Fruit fly (Drosophila melanogaster): ENCODE data around the gene CG9281.

The CG9281 gene

DNA sequence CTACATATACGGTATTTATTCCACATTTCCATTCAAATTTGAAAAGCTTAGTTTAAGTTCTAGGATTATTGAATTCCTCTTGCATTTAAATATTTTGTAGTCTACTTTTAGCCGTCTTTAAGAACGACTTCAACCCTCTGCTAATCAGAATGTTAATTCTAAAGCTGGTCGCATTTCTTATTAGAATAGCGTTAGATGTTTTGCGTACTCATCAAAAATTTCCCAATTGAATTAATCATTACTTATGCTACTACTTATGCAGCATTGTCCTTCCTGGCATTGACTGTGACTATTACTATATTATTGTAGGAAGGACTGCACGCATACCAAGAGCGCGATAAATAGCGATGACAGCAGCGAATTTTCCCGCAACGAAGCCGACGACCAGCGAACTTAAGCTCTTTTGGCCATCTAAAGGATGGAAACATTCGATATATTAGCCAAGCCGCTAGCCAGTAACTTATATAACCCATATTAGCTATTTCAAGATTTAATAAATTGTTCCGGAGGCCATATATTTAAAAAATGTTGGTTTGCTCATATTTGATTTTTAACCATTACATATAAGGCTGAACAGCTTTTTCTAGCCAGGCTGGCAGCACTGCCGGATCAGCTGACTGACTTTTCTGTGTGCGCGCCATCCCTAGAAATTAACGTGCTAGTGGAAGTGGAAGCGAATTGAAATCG lies 13.3 kb downstream of the CG9281 start, which contains the start of gene CG8128 (continued):
- TF ChIP-seq Med (GFP tag) (peak; percentile 87), CG11695 (GFP tag; IDR thresholded peaks at IDR 0.05) (no peak), shn (GFP tag; optimal IDR thresholded peaks at IDR 0.05) (no peak), z (GFP tag; IDR thresholded peaks at IDR 0.05) (no peak), exex (tag; optimal IDR thresholded peaks at IDR 0.05) (no peak), CG11398 (GFP tag; optimal IDR thresholded peaks at IDR 0.05) (no peak), vfl (GFP tag; optimal IDR thresholded peaks at IDR 0.05) (no peak), Dek (tag; optimal IDR thresholded peaks at IDR 0.05) (no peak), Stat92E (GFP tag; optimal IDR thresholded peaks at IDR 0.05) (no peak), HLHmδ (GFP tag; optimal IDR thresholded peaks at IDR 0.05) (no peak), Sox102F (GFP tag; optimal IDR thresholded peaks at IDR 0.05) (no peak), CG18476 (GFP tag; optimal IDR thresholded peaks at IDR 0.05) (no peak), chm (GFP tag; IDR thresholded peaks at IDR 0.05) (no peak), HLH54F (GFP tag; optimal IDR thresholded peaks at IDR 0.05) (peak; percentile 3), kay (GFP tag; optimal IDR thresholded peaks at IDR 0.05) (no peak), wor (GFP tag; IDR thresholded peaks at IDR 0.05) (no peak), gem (tag; optimal IDR thresholded peaks at IDR 0.05) (no peak), CG18619 (GFP tag; optimal IDR thresholded peaks at IDR 0.05) (no peak), CG15601 (tag; optimal IDR thresholded peaks at IDR 0.05) (peak; percentile 11), Kr (GFP tag; optimal IDR thresholded peaks at IDR 0.05) (no peak), MESR4 (GFP tag; optimal IDR thresholded peaks at IDR 0.05) (no peak), pb (GFP tag; optimal IDR thresholded peaks at IDR 0.05) (no peak), CG6683 (GFP tag; optimal IDR thresholded peaks at IDR 0.05) (no peak), ERR (GFP tag; optimal IDR thresholded peaks at IDR 0.05) (no peak), E2f1 (GFP tag; IDR thresholded peaks at IDR 0.05) (no peak), disco-r (GFP tag; optimal IDR thresholded peaks at IDR 0.05) (no peak), cg (GFP tag; optimal IDR thresholded peaks at IDR 0.05) (no peak), CG12236 (GFP tag; optimal IDR thresholded peaks at IDR 0.05) (no peak), lbe (GFP tag; optimal IDR thresholded peaks at IDR 0.05) (no peak), CG18764 (GFP tag; optimal IDR thresholded peaks at IDR 0.05) (no peak), Hsf (GFP tag; optimal IDR thresholded peaks at IDR 0.05) (peak; percentile 3), Sin3A (optimal IDR thresholded peaks at IDR 0.05) (peak; percentile 42), dimm (GFP tag; IDR thresholded peaks at IDR 0.05) (no peak), CG9437 (GFP tag; optimal IDR thresholded peaks at IDR 0.05) (no peak), Gug (GFP tag; IDR thresholded peaks at IDR 0.05) (no peak), CG4820 (GFP tag; optimal IDR thresholded peaks at IDR 0.05) (no peak), CG9932 (GFP tag; IDR thresholded peaks at IDR 0.05) (peak; percentile 18; the same call in 1 of the 2 replicates), CG8290 (GFP tag; optimal IDR thresholded peaks at IDR 0.05) (no peak), CG8290 (tag; optimal IDR thresholded peaks at IDR 0.05) (peak in 1 of 2 experiments; percentile 56), CG15696 (tag; optimal IDR thresholded peaks at IDR 0.05) (no peak), nau (GFP tag; optimal IDR thresholded peaks at IDR 0.05) (no peak), gcm2 (GFP tag; optimal IDR thresholded peaks at IDR 0.05) (no peak), CG31224 (GFP tag; IDR thresholded peaks at IDR 0.05) (no peak), esg (GFP tag; conservative IDR thresholded peaks at IDR 0.05) (peak; percentile 15; the same call in 1 of the 2 replicates), CG7372 (GFP tag; IDR thresholded peaks at IDR 0.05) (no peak), Dref (GFP tag; IDR thresholded peaks at IDR 0.05) (peak; percentile 36; the same call in 1 of the 2 replicates), CG17186 (GFP tag; optimal IDR thresholded peaks at IDR 0.05) (peak; percentile 33), CG1603 (tag; optimal IDR thresholded peaks at IDR 0.05) (peak; percentile 42), CG17829 (tag; optimal IDR thresholded peaks at IDR 0.05) (no peak), ap (GFP tag; IDR thresholded peaks at IDR 0.05) (no peak), zf30C (GFP tag; optimal IDR thresholded peaks at IDR 0.05) (no peak)

Data from whole organism, embryonic.